Fruit fly (Drosophila melanogaster): ENCODE results near the gene CG9581.

CG9581 gene

dm6 chrX:20173464-20173995 is 3.7 kb upstream of the CG9581 start, which contains the start of gene AnxB10 (continued):
- TF ChIP-seq dmrt93B (GFP tag; optimal IDR thresholded peaks at IDR 0.05): peak; percentile 92
- no peak for TF ChIP-seq lola (GFP tag; optimal IDR thresholded peaks at IDR 0.05)
- TF ChIP-seq dsf (GFP tag; optimal IDR thresholded peaks at IDR 0.05; ENCODE audit: borderline replicate concordance): peak; percentile 15
- no peak for TF ChIP-seq tai (GFP tag; optimal IDR thresholded peaks at IDR 0.05)
- peak; percentile 90 for TF ChIP-seq OdsH (GFP tag; optimal IDR thresholded peaks at IDR 0.05)
- TF ChIP-seq psq (GFP tag; optimal IDR thresholded peaks at IDR 0.05): peak; percentile 82
- peak; percentile 37 for TF ChIP-seq Dif (GFP tag; optimal IDR thresholded peaks at IDR 0.05; ENCODE audit: partially characterized antibody)
- no peak for TF ChIP-seq Vsx2 (GFP tag; optimal IDR thresholded peaks at IDR 0.05; ENCODE audit: partially characterized antibody)
- TF ChIP-seq HLH106 (tag; optimal IDR thresholded peaks at IDR 0.05): peak; percentile 91
- TF ChIP-seq brk (GFP tag; optimal IDR thresholded peaks at IDR 0.05): no peak
- TF ChIP-seq Hnf4 (GFP tag; optimal IDR thresholded peaks at IDR 0.05): peak; percentile 79
- TF ChIP-seq GATAd (GFP tag; optimal IDR thresholded peaks at IDR 0.05): peak; percentile 6
- no peak for TF ChIP-seq CrebA (GFP tag; optimal IDR thresholded peaks at IDR 0.05; ENCODE audit: borderline replicate concordance)
- TF ChIP-seq br (GFP tag; optimal IDR thresholded peaks at IDR 0.05): peak; percentile 91
- peak; percentile 70 for TF ChIP-seq CG32264 (GFP tag; optimal IDR thresholded peaks at IDR 0.05)

- TF ChIP-seq rgr (GFP tag; optimal IDR thresholded peaks at IDR 0.05) (no peak), woc (GFP tag; optimal IDR thresholded peaks at IDR 0.05) (no peak), Rel (GFP tag; optimal IDR thresholded peaks at IDR 0.05) (no peak), Rel (tag; optimal IDR thresholded peaks at IDR 0.05) (peak; percentile 18), GATAd (GFP tag; optimal IDR thresholded peaks at IDR 0.05) (peak; percentile 83), brk (GFP tag; optimal IDR thresholded peaks at IDR 0.05) (no peak), sage (GFP tag; optimal IDR thresholded peaks at IDR 0.05) (no peak), CrebA (GFP tag; optimal IDR thresholded peaks at IDR 0.05; ENCODE audit: borderline replicate concordance) (no peak), Sp1 (GFP tag; optimal IDR thresholded peaks at IDR 0.05) (peak; percentile 23), Hnf4 (GFP tag; optimal IDR thresholded peaks at IDR 0.05) (peak; percentile 87), Dfd (GFP tag; optimal IDR thresholded peaks at IDR 0.05) (no peak), Jra (GFP tag; optimal IDR thresholded peaks at IDR 0.05) (no peak), jim (GFP tag; optimal IDR thresholded peaks at IDR 0.05) (no peak)
Observed at dm6 chrX:20166484-20167038, 3.2 kb downstream of the CG9581 start, which contains the start of gene CG9577. CG9577 (plus strand) TSS chrX:20166673.

- peak; percentile 50 for TF ChIP-seq woc (GFP tag; optimal IDR thresholded peaks at IDR 0.05)
- no peak for TF ChIP-seq psq (GFP tag; optimal IDR thresholded peaks at IDR 0.05)
- peak; percentile 23 for TF ChIP-seq Hnf4 (GFP tag; optimal IDR thresholded peaks at IDR 0.05)
- no peak for TF ChIP-seq Hr83 (GFP tag; optimal IDR thresholded peaks at IDR 0.05; ENCODE audit: poor library complexity, severe bottlenecking)
- TF ChIP-seq Rel (GFP tag; optimal IDR thresholded peaks at IDR 0.05): no peak
- peak; percentile 2 for TF ChIP-seq Rel (tag; optimal IDR thresholded peaks at IDR 0.05)
- TF ChIP-seq CG32264 (GFP tag; optimal IDR thresholded peaks at IDR 0.05): no peak
Observed at dm6 chrX:20165773-20166412, 3.9 kb downstream of the CG9581 start, which contains the start of gene Phf7. Phf7 (minus strand) TSS chrX:20165830.

- TF ChIP-seq CrebA (GFP tag; optimal IDR thresholded peaks at IDR 0.05; ENCODE audit: borderline replicate concordance) (no peak), foxo (GFP tag; optimal IDR thresholded peaks at IDR 0.05) (peak in 1 of 2 experiments; percentile 5), dsf (GFP tag; optimal IDR thresholded peaks at IDR 0.05; ENCODE audit: borderline replicate concordance) (no peak), Hnf4 (GFP tag; optimal IDR thresholded peaks at IDR 0.05) (no peak), sage (GFP tag; optimal IDR thresholded peaks at IDR 0.05) (no peak), brk (GFP tag; optimal IDR thresholded peaks at IDR 0.05) (no peak), Vsx2 (GFP tag; optimal IDR thresholded peaks at IDR 0.05; ENCODE audit: partially characterized antibody) (no peak), tai (GFP tag; optimal IDR thresholded peaks at IDR 0.05) (no peak), Sp1 (GFP tag; optimal IDR thresholded peaks at IDR 0.05) (no peak), pan (optimal IDR thresholded peaks at IDR 0.05) (no peak), HLH106 (tag; optimal IDR thresholded peaks at IDR 0.05) (peak; percentile 21), Myc (optimal IDR thresholded peaks at IDR 0.05) (no peak), jim (GFP tag; optimal IDR thresholded peaks at IDR 0.05) (no peak), Dfd (GFP tag; optimal IDR thresholded peaks at IDR 0.05) (no peak), fru (GFP tag; optimal IDR thresholded peaks at IDR 0.05) (no peak), sv (GFP tag; optimal IDR thresholded peaks at IDR 0.05) (no peak), h (GFP tag; optimal IDR thresholded peaks at IDR 0.05) (no peak), ey (GFP tag; optimal IDR thresholded peaks at IDR 0.05) (no peak)
Observed at dm6 chrX:20162586-20162985, 7.2 kb downstream of the CG9581 start.
